Fruit fly (Drosophila melanogaster): ENCODE data around the gene CG13255.

CG13255 gene

DNA sequence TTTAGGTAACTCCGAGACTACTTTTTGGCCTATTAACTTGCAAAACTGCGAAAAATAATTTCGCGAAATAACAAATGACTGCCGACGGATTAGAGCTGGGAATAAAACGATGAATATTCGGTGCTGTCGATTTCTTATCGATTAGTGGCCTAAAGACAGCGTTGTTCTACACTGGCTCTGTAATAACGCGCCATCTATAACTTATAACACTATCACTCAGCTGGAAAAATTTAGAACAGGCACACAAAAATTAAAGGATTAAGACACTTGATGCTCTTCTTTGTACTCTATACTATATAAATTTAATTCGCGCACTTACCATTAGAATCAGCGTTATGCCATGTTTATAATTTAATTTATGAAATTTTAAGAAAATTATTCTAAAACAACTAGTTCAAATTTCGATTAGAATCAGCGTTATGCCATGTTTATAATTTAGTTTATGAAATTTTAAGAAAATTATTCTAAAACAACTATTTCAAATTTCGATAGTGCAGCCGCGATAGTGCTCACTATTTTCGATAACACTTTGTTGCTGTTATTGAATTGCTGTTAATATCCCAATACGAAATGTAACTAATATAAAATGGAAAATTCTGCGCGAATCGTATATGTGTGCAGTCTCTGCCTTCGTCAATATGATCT is 4.3 kb downstream of the CG13255 start, which contains the start of the genes CSN3 and CG11456 (continued):
- peak; percentile 49 for TF ChIP-seq Bteb2 (GFP tag; optimal IDR thresholded peaks at IDR 0.05)
- TF ChIP-seq CG13296 (GFP tag; optimal IDR thresholded peaks at IDR 0.05) = no peak
- TF ChIP-seq CG14710 (tag; optimal IDR thresholded peaks at IDR 0.05) = peak; percentile 60
- TF ChIP-seq dmrt99B (tag; optimal IDR thresholded peaks at IDR 0.05) = no peak
- TF ChIP-seq Rfx (GFP tag; IDR thresholded peaks at IDR 0.05) = peak; percentile 77
- no peak for TF ChIP-seq tio (GFP tag; optimal IDR thresholded peaks at IDR 0.05)
- no peak for TF ChIP-seq corto (GFP tag; optimal IDR thresholded peaks at IDR 0.05)
- no peak for TF ChIP-seq C15 (GFP tag; IDR thresholded peaks at IDR 0.05)
- TF ChIP-seq Fer2 (tag; optimal IDR thresholded peaks at IDR 0.05) = no peak
- peak; percentile 6 for TF ChIP-seq Bdp1 (GFP tag; optimal IDR thresholded peaks at IDR 0.05)
- peak; percentile 62 for TF ChIP-seq tin (GFP tag; optimal IDR thresholded peaks at IDR 0.05)
- TF ChIP-seq hb (GFP tag; IDR thresholded peaks at IDR 0.05; ENCODE audit: partially characterized antibody) = peak; percentile 50; the same call in 1 of the 3 replicates
- peak; percentile 31 for TF ChIP-seq CG7987 (GFP tag; optimal IDR thresholded peaks at IDR 0.05)
- TF ChIP-seq kay (GFP tag; optimal IDR thresholded peaks at IDR 0.05) = peak; percentile 32
- 0 out of 2 replicates have a peak, but pooled peaks have one; percentile 13 for TF ChIP-seq CG32772 (GFP tag; IDR thresholded peaks at IDR 0.05)
- no peak for TF ChIP-seq CG32767 (GFP tag; IDR thresholded peaks at IDR 0.05)
- no peak for TF ChIP-seq crc (GFP tag; optimal IDR thresholded peaks at IDR 0.05)
- peak; percentile 23; the same call in 1 of the 3 replicates for TF ChIP-seq mld (GFP tag; IDR thresholded peaks at IDR 0.05; ENCODE audit: partially characterized antibody)
- TF ChIP-seq HLH4C (GFP tag; IDR thresholded peaks at IDR 0.05; ENCODE audit: partially characterized antibody) = peak; percentile 83
- no peak for TF ChIP-seq CG9215 (GFP tag; IDR thresholded peaks at IDR 0.05)
- peak; percentile 61; the same call in 1 of the 3 replicates for TF ChIP-seq ken (GFP tag; IDR thresholded peaks at IDR 0.05)
- TF ChIP-seq CG7963 (GFP tag; IDR thresholded peaks at IDR 0.05; ENCODE audit: partially characterized antibody) = peak; percentile 72
- 0 out of 2 replicates have a peak, but pooled peaks have one; percentile 27 for TF ChIP-seq sisA (GFP tag; IDR thresholded peaks at IDR 0.05)
- TF ChIP-seq pzg (GFP tag; optimal IDR thresholded peaks at IDR 0.05) = peak; percentile 86
- TF ChIP-seq NC2β (GFP tag; optimal IDR thresholded peaks at IDR 0.05) = peak; percentile 50
- no peak for TF ChIP-seq Rx (GFP tag; IDR thresholded peaks at IDR 0.05)
- TF ChIP-seq jigr1 (GFP tag; IDR thresholded peaks at IDR 0.05) = no peak
- no peak for TF ChIP-seq CG11398 (GFP tag; optimal IDR thresholded peaks at IDR 0.05)
- TF ChIP-seq ranshi (GFP tag; IDR thresholded peaks at IDR 0.05) = peak; percentile 45; the same call in 1 of the 2 replicates
- no peak for TF ChIP-seq pfk (GFP tag; optimal IDR thresholded peaks at IDR 0.05)
- no peak for TF ChIP-seq Drgx (GFP tag; IDR thresholded peaks at IDR 0.05)
- no peak for TF ChIP-seq CG5953 (GFP tag; IDR thresholded peaks at IDR 0.05)
- TF ChIP-seq gfzf (GFP tag; optimal IDR thresholded peaks at IDR 0.05) = peak; percentile 21
- peak; percentile 42 for TF ChIP-seq grau (tag; optimal IDR thresholded peaks at IDR 0.05)
- no peak for TF ChIP-seq CG6272 (GFP tag; IDR thresholded peaks at IDR 0.05)
- TF ChIP-seq psq (GFP tag; optimal IDR thresholded peaks at IDR 0.05) = no peak
- peak; percentile 89 for TF ChIP-seq stwl (tag; optimal IDR thresholded peaks at IDR 0.05)
- no peak for TF ChIP-seq Gsc (GFP tag; IDR thresholded peaks at IDR 0.05)
- no peak for TF ChIP-seq CG7556 (GFP tag; optimal IDR thresholded peaks at IDR 0.05)
- 0 out of 3 replicates have a peak, but pooled peaks have one; percentile 47 for TF ChIP-seq CG2199 (GFP tag; IDR thresholded peaks at IDR 0.05)
- TF ChIP-seq CG3163 (GFP tag; optimal IDR thresholded peaks at IDR 0.05) = no peak
- TF ChIP-seq CG11247 (GFP tag; IDR thresholded peaks at IDR 0.05) = peak; percentile 33; the same call in 1 of the 2 replicates
- no peak for TF ChIP-seq ro (GFP tag; IDR thresholded peaks at IDR 0.05)
- TF ChIP-seq gro (GFP tag; optimal IDR thresholded peaks at IDR 0.05) = peak; percentile 28
- peak; percentile 81 for TF ChIP-seq E2f2 (GFP tag; IDR thresholded peaks at IDR 0.05)
- TF ChIP-seq Deaf1 (tag; optimal IDR thresholded peaks at IDR 0.05) = no peak
- TF ChIP-seq CG8944 (GFP tag; optimal IDR thresholded peaks at IDR 0.05) = peak; percentile 28
- TF ChIP-seq CG18262 (tag; optimal IDR thresholded peaks at IDR 0.05) = no peak
- TF ChIP-seq CG17328 (GFP tag; IDR thresholded peaks at IDR 0.05) = 0 out of 2 replicates have a peak, but pooled peaks have one; percentile 14
- TF ChIP-seq vfl (GFP tag; optimal IDR thresholded peaks at IDR 0.05) = peak; percentile 55

Data from whole organism, embryonic.